Fruit fly (Drosophila melanogaster) whole organism, prepupa: ENCODE results near the gene udt.

Source experiments
- Blimp-1 ChIP-seq: fragments of 200-800 bp; sonication (Bioruptor generic); optimal IDR thresholded peaks from 3 replicates; lab custom pipeline; 2017; ENCODE audit warnings: missing biosample characterization, missing genetic modification characterization, mild to moderate bottlenecking, moderate library complexity, missing genetic modification reagents
- CG10669 ChIP-seq: fragments of 200-800 bp; sonication (Bioruptor generic); optimal IDR thresholded peaks from 3 replicates; lab custom pipeline; 2018; ENCODE audit warnings: missing biosample characterization, mild to moderate bottlenecking, missing genetic modification characterization, moderate library complexity
- CG11294 ChIP-seq: fragments of 200-800 bp; sonication (Bioruptor generic); IDR thresholded peaks from 2 replicates; pipeline ENCODE4 v1.3.6; 2022; ENCODE audit warnings: missing biosample characterization, missing genetic modification characterization
- CG11762 ChIP-seq: fragments of 200-800 bp; sonication (Bioruptor generic); optimal IDR thresholded peaks from 3 replicates; lab custom pipeline; 2016; ENCODE audit warnings: missing biosample characterization, missing genetic modification characterization; ENCODE audit not compliant: insufficient read depth
- CG15336 ChIP-seq: fragments of 200-800 bp; sonication (Bioruptor generic); IDR thresholded peaks from 2 replicates; pipeline ENCODE4 v1.3.6; 2022; ENCODE audit warnings: missing biosample characterization, missing genetic modification characterization
- CG1621 ChIP-seq: fragments of 200-800 bp; sonication (Bioruptor generic); optimal IDR thresholded peaks from 3 replicates; lab custom pipeline; 2018; ENCODE audit warnings: missing biosample characterization, mild to moderate bottlenecking, missing genetic modification characterization
- CG16779 ChIP-seq: fragments of 200-800 bp; sonication (Bioruptor generic); optimal IDR thresholded peaks from 3 replicates; lab custom pipeline; 2017; ENCODE audit warnings: missing biosample characterization, mild to moderate bottlenecking, missing genetic modification characterization
- CG3032 ChIP-seq: fragments of 200-800 bp; optimal IDR thresholded peaks from 2 replicates; lab custom pipeline; 2019; ENCODE audit warnings: missing biosample characterization, mild to moderate bottlenecking, missing genetic modification characterization, moderate library complexity
- CG31627 ChIP-seq: fragments of 200-800 bp; sonication (Bioruptor generic); optimal IDR thresholded peaks from 3 replicates; lab custom pipeline; 2016; ENCODE audit warnings: missing biosample characterization, missing genetic modification characterization
- CG32006 ChIP-seq: fragments of 200-800 bp; sonication (Bioruptor generic); optimal IDR thresholded peaks from 3 replicates; lab custom pipeline; 2017; ENCODE audit warnings: missing biosample characterization, mild to moderate bottlenecking, missing genetic modification characterization
- CG3919 ChIP-seq: fragments of 200-800 bp; sonication (Bioruptor generic); optimal IDR thresholded peaks from 3 replicates; lab custom pipeline; 2016; ENCODE audit warnings: missing biosample characterization, missing genetic modification characterization
- CG4318 ChIP-seq: fragments of 200-800 bp; sonication (Bioruptor generic); optimal IDR thresholded peaks from 3 replicates; lab custom pipeline; 2017; ENCODE audit warnings: missing biosample characterization, mild to moderate bottlenecking, missing genetic modification characterization
- CG6163 ChIP-seq: fragments of 200-800 bp; sonication (Bioruptor generic); IDR thresholded peaks from 3 replicates; pipeline ENCODE4 v1.3.6; 2022; ENCODE audit warnings: missing biosample characterization, missing genetic modification characterization
- CG6276 ChIP-seq: fragments of 200-800 bp; sonication (Bioruptor generic); optimal IDR thresholded peaks from 2 replicates; lab custom pipeline; 2017; ENCODE audit warnings: missing biosample characterization, mild to moderate bottlenecking, missing genetic modification characterization
- CG6792 ChIP-seq: fragments of 200-800 bp; sonication (Bioruptor generic); optimal IDR thresholded peaks from 3 replicates; lab custom pipeline; 2016; ENCODE audit warnings: missing biosample characterization, missing genetic modification characterization
- CG7368 ChIP-seq: fragments of 200-800 bp; sonication (Bioruptor generic); optimal IDR thresholded peaks from 3 replicates; lab custom pipeline; 2016; ENCODE audit warnings: missing biosample characterization, missing genetic modification characterization
- CG8119 ChIP-seq: fragments of 200-800 bp; sonication (Bioruptor generic); IDR thresholded peaks from 3 replicates; pipeline ENCODE4 v1.3.6; 2022; ENCODE audit warnings: missing biosample characterization, missing genetic modification characterization
- CG8319 ChIP-seq: fragments of 200-800 bp; sonication (Bioruptor generic); optimal IDR thresholded peaks from 3 replicates; lab custom pipeline; 2016; ENCODE audit warnings: missing biosample characterization, missing genetic modification characterization
- CG8632 ChIP-seq: fragments of 200-800 bp; sonication (Bioruptor generic); optimal IDR thresholded peaks from 3 replicates; lab custom pipeline; 2016; ENCODE audit warnings: missing biosample characterization, missing genetic modification characterization
- CG9139 ChIP-seq: fragments of 200-800 bp; sonication (Bioruptor generic); optimal IDR thresholded peaks from 3 replicates; lab custom pipeline; 2017; ENCODE audit warnings: missing biosample characterization, mild to moderate bottlenecking, missing genetic modification characterization
- Eip75B ChIP-seq: fragments of 200-800 bp; sonication (Bioruptor generic); optimal IDR thresholded peaks from 3 replicates; lab custom pipeline; 2016; ENCODE audit warnings: missing biosample characterization, missing genetic modification characterization
- Ets21C ChIP-seq: fragments of 200-800 bp; sonication (Bioruptor generic); optimal IDR thresholded peaks from 3 replicates; lab custom pipeline; 2016; ENCODE audit warnings: missing biosample characterization, missing genetic modification characterization
- Gug ChIP-seq: fragments of 200-800 bp; sonication (Bioruptor generic); IDR thresholded peaks from 2 replicates; pipeline ENCODE4 v1.3.6; 2022; ENCODE audit warnings: missing biosample characterization, missing genetic modification characterization
- Hr38 ChIP-seq: sonication (Bioruptor generic); optimal IDR thresholded peaks from 2 replicates; lab custom pipeline; 2016; ENCODE audit warnings: missing biosample characterization, missing genetic modification characterization
- Hr39 ChIP-seq: fragments of 200-800 bp; sonication (Bioruptor generic); optimal IDR thresholded peaks from 2 replicates; lab custom pipeline; 2016; ENCODE audit warnings: missing biosample characterization, missing genetic modification characterization
- Hr4 ChIP-seq: fragments of 200-800 bp; sonication (Bioruptor generic); optimal IDR thresholded peaks from 3 replicates; lab custom pipeline; 2016; ENCODE audit warnings: missing biosample characterization, missing genetic modification characterization
- Lpt ChIP-seq: fragments of 200-800 bp; sonication (Bioruptor generic); optimal IDR thresholded peaks from 3 replicates; lab custom pipeline; 2016; ENCODE audit warnings: missing biosample characterization, missing genetic modification characterization
- Met ChIP-seq: fragments of 200-800 bp; sonication (Bioruptor generic); optimal IDR thresholded peaks from 3 replicates; lab custom pipeline; 2016; ENCODE audit warnings: missing biosample characterization, missing genetic modification characterization
- OdsH ChIP-seq: fragments of 200-800 bp; sonication (Bioruptor generic); optimal IDR thresholded peaks from 3 replicates; lab custom pipeline; 2016; ENCODE audit warnings: missing biosample characterization, missing genetic modification characterization
- Smox ChIP-seq: fragments of 200-800 bp; sonication (Bioruptor generic); optimal IDR thresholded peaks from 3 replicates; lab custom pipeline; 2016; ENCODE audit warnings: missing biosample characterization, missing genetic modification characterization
- Sox102F ChIP-seq: fragments of 200-800 bp; sonication (Bioruptor generic); optimal IDR thresholded peaks from 2 replicates; lab custom pipeline; 2016; ENCODE audit warnings: missing biosample characterization, mild to moderate bottlenecking, missing genetic modification characterization
- Sox14 ChIP-seq: fragments of 200-800 bp; sonication (Bioruptor generic); optimal IDR thresholded peaks from 3 replicates; lab custom pipeline; 2016; ENCODE audit warnings: missing biosample characterization, missing genetic modification characterization
- achi ChIP-seq: fragments of 200-800 bp; sonication (Bioruptor generic); optimal IDR thresholded peaks from 3 replicates; lab custom pipeline; 2016; ENCODE audit warnings: missing biosample characterization, missing genetic modification characterization
- acj6 ChIP-seq: fragments of 200-800 bp; sonication (Bioruptor generic); optimal IDR thresholded peaks from 3 replicates; lab custom pipeline; 2016; ENCODE audit warnings: missing biosample characterization, missing genetic modification characterization
- cyc ChIP-seq: fragments of 200-800 bp; sonication (Bioruptor generic); optimal IDR thresholded peaks from 3 replicates; lab custom pipeline; 2016; ENCODE audit warnings: missing biosample characterization, missing genetic modification characterization
- dac ChIP-seq: fragments of 200-800 bp; sonication (Bioruptor generic); optimal IDR thresholded peaks from 2 replicates; lab custom pipeline; 2017; ENCODE audit warnings: missing biosample characterization, mild to moderate bottlenecking, missing genetic modification characterization
- eg ChIP-seq: fragments of 200-800 bp; sonication (Bioruptor generic); IDR thresholded peaks from 3 replicates; pipeline ENCODE4 v1.3.6; 2022; ENCODE audit warnings: missing biosample characterization, missing genetic modification characterization
- esn ChIP-seq: fragments of 200-800 bp; sonication (Bioruptor generic); optimal IDR thresholded peaks from 2 replicates; lab custom pipeline; 2016; ENCODE audit warnings: missing biosample characterization, mild to moderate bottlenecking, missing genetic modification characterization, moderate library complexity
- fd59A ChIP-seq: fragments of 200-800 bp; sonication (Bioruptor generic); optimal IDR thresholded peaks from 2 replicates; lab custom pipeline; 2017; ENCODE audit warnings: missing biosample characterization, mild to moderate bottlenecking, missing genetic modification characterization, missing genetic modification reagents
- fd85E ChIP-seq: fragments of 200-800 bp; sonication (Bioruptor generic); optimal IDR thresholded peaks from 3 replicates; lab custom pipeline; 2016; ENCODE audit warnings: missing biosample characterization, missing genetic modification characterization
- net ChIP-seq: fragments of 200-800 bp; sonication (Bioruptor generic); optimal IDR thresholded peaks from 3 replicates; lab custom pipeline; 2016; ENCODE audit warnings: missing biosample characterization, missing genetic modification characterization
- pdm3 ChIP-seq: fragments of 200-800 bp; sonication (Bioruptor generic); optimal IDR thresholded peaks from 3 replicates; lab custom pipeline; 2016; ENCODE audit warnings: missing biosample characterization, missing genetic modification characterization
- spab ChIP-seq: fragments of 200-800 bp; sonication (Bioruptor generic); optimal IDR thresholded peaks from 2 replicates; lab custom pipeline; 2017; ENCODE audit warnings: missing biosample characterization, mild to moderate bottlenecking, missing genetic modification characterization, missing genetic modification reagents
- ss ChIP-seq, 2 experiments: fragments of 200-800 bp; sonication (Bioruptor generic); optimal IDR thresholded peaks; 2 replicates in 1 of 2; 3 replicates in 1 of 2; lab custom pipeline; 2017 to 2018; ENCODE audit warnings: mild to moderate bottlenecking in 2 of 2, missing biosample characterization in 2 of 2, missing genetic modification characterization in 2 of 2, moderate library complexity in 1 of 2
- svp ChIP-seq: fragments of 200-800 bp; sonication (Bioruptor generic); peaks from one replicate; lab custom pipeline; 2016; ENCODE audit warnings: missing biosample characterization, missing genetic modification characterization

udt gene

DNA sequence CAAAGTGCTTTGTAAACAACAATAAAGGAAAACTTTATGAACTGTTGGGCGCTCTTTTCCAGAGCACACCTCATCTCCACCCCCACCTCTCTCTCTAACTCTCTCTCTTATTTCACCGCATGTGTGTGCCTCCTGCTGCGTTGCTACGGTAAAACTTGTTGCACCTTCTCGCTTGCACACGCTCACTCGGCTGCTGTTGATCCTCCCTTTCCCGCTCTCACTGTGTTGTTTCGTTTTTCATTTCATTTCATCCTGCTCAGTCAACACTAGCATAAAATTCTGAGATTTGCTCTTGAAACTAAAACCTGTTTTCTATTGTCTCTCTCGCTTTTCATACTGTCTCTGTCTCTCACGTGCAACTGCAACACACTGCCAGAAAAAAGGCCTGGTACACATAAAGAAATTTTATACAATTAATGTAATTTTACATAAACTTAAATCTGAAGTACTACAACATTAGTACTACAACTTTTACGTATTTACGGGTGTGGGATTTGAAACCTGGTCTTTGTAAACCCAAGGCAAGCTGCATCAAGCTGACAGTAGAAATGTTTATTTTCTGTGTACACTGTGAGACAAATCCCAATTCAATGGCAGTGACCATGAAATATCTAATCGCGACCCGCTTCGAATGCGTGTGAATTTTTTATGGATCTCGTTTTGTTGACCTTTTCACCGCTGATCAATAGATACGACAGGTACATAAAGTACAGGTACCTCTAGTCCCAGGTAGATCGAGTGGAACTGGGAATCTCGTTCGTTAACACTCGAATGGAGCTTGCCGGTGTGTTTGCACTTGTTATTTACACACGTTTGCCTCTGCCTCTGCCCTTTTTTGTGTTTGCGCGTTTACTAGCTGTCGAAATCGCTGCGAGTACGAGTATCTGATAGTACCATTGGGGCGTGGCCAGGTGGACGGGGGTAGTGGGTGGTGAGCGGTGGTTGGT lies 19.7 kb upstream of the udt start (continued):
- TF ChIP-seq CG7368 (GFP tag; lab: Kevin White, UChicago): peak; percentile 81
- TF ChIP-seq achi (GFP tag; lab: Kevin White, UChicago): peak; percentile 90
- peak; percentile 68 for TF ChIP-seq CG9139
- TF ChIP-seq ss (GFP tag; optimal IDR thresholded peaks at IDR 0.05; lab: Kevin White, UChicago): peak; percentile 73 to 82
- peak; percentile 83 for TF ChIP-seq CG8632
- peak; percentile 91 for TF ChIP-seq Eip75B
- peak; percentile 82 for TF ChIP-seq CG11762 (GFP tag; lab: Kevin White, UChicago)
- peak; percentile 93 for TF ChIP-seq CG8119
- peak; percentile 90 for TF ChIP-seq Blimp-1
- peak; percentile 93 for TF ChIP-seq esn (GFP tag; lab: Kevin White, UChicago)
- peak; percentile 86 for TF ChIP-seq CG10669 (GFP tag; lab: Kevin White, UChicago)
- TF ChIP-seq eg: peak; percentile 94
- TF ChIP-seq CG4318 (GFP tag; lab: Kevin White, UChicago): peak; percentile 91
- peak; percentile 92 for TF ChIP-seq CG15336 (GFP tag; lab: Robert Waterston, UW)
- peak; percentile 89 for TF ChIP-seq Lpt
- peak; percentile 90 for TF ChIP-seq Smox
- TF ChIP-seq CG31627: peak; percentile 88
- TF ChIP-seq Hr38 (GFP tag; lab: Kevin White, UChicago): no peak

DNA sequence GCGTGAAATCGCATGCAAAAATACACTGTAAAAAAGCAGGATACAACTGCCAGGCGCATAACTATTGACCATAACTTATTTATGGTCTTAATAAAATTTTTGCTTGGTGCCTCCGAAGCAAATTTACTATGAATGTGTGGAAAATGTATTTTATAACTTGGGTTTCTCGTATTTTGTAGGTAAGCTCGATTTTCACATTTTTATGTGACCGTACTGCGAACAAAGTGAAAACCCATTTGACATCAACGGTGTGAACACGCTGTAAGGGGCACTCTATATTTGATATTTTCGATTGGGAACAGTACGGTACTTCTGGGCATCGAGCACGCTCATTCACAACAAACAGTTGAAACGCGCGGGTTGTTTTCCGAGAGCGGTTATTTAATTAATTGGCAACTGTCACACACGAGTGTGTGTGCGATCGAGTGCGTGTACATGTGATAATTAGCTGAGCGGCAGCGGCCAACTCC lies 18.4 kb upstream of the udt start, which contains the start of the genes Nup98-96 and mbc:
TSS of gene Nup98-96 (minus strand) at position 156 of the 470 bp plus-strand sequence.
TSS of gene mbc (plus strand) at position 300 of the 470 bp plus-strand sequence.
- TF ChIP-seq spab (GFP tag; lab: Kevin White, UChicago) (peak; percentile 22), CG16779 (tag; lab: Kevin White, UChicago) (no peak), CG31627 (peak; percentile 95), CG3032 (tag; lab: Kevin White, UChicago) (peak; percentile 80), Blimp-1 (peak; percentile 6), CG4318 (GFP tag; lab: Kevin White, UChicago) (peak; percentile 77), fd59A (GFP tag; lab: Kevin White, UChicago) (peak; percentile 64), CG6792 (GFP tag; lab: Kevin White, UChicago) (peak; percentile 79), dac (GFP tag; lab: Kevin White, UChicago) (peak; percentile 78), ss (GFP tag; optimal IDR thresholded peaks at IDR 0.05; lab: Kevin White, UChicago) (peak; percentile 53 to 73), Hr38 (GFP tag; lab: Kevin White, UChicago) (peak; percentile 63), fd85E (GFP tag; lab: Kevin White, UChicago) (peak; percentile 57), CG7368 (GFP tag; lab: Kevin White, UChicago) (peak; percentile 73), Met (GFP tag; lab: Kevin White, UChicago) (peak; percentile 86), OdsH (GFP tag; lab: Kevin White, UChicago) (peak; percentile 87), CG6276 (GFP tag; lab: Kevin White, UChicago) (peak; percentile 34), Sox14 (GFP tag; lab: Kevin White, UChicago) (peak; percentile 95), achi (GFP tag; lab: Kevin White, UChicago) (peak; percentile 79), svp (GFP tag; lab: Kevin White, UChicago) (peak; percentile 92), CG8319 (GFP tag; lab: Kevin White, UChicago) (peak; percentile 58), eg (peak; percentile 85), Gug (GFP tag; lab: Robert Waterston, UW) (peak; percentile 79), cyc (GFP tag; lab: Kevin White, UChicago) (peak; percentile 93), CG8632 (peak; percentile 60), acj6 (GFP tag; lab: Kevin White, UChicago) (peak; percentile 86), Ets21C (GFP tag; lab: Kevin White, UChicago) (peak; percentile 90), Hr4 (GFP tag; lab: Kevin White, UChicago) (peak; percentile 88), Smox (peak; percentile 88), CG3919 (peak; percentile 81), CG11294 (GFP tag; lab: Robert Waterston, UW) (peak; percentile 18; the same call in 1 of the 2 replicates), Hr39 (GFP tag; lab: Kevin White, UChicago) (peak; percentile 94), pdm3 (GFP tag; lab: Kevin White, UChicago) (peak; percentile 86), CG6163 (GFP tag; lab: Robert Waterston, UW) (peak; percentile 82; the same call in 2 of the 3 replicates), CG8119 (0 out of 3 replicates have a peak, but pooled peaks have one; percentile 27), net (peak; percentile 44), CG9139 (peak; percentile 44), CG15336 (GFP tag; lab: Robert Waterston, UW) (0 out of 2 replicates have a peak, but pooled peaks have one; percentile 40), CG1621 (peak; percentile 77), Eip75B (peak; percentile 88), CG32006 (GFP tag; lab: Kevin White, UChicago) (peak; percentile 79), Sox102F (GFP tag; lab: Kevin White, UChicago) (peak; percentile 80), esn (GFP tag; lab: Kevin White, UChicago) (peak; percentile 89), Lpt (peak; percentile 55)
